Worm (Caenorhabditis elegans): ENCODE results near the gene ZC239.5.

ce11 chrII:3241842-3242241 lies 31.4 kb downstream of the ZC239.5 start:
- no peak for TF ChIP-seq zfp-2 (tag; optimal IDR thresholded peaks at IDR 0.05)
- TF ChIP-seq jun-1 (tag; optimal IDR thresholded peaks at IDR 0.05): no peak
- TF ChIP-seq ceh-62 (tag; optimal IDR thresholded peaks at IDR 0.05): no peak
- no peak for TF ChIP-seq sdz-12 (GFP tag; optimal IDR thresholded peaks at IDR 0.05)
- no peak for TF ChIP-seq nhr-76 (tag; optimal IDR thresholded peaks at IDR 0.05)
- TF ChIP-seq snpc-4 (tag; optimal IDR thresholded peaks at IDR 0.05): no peak
- no peak for TF ChIP-seq nhr-10 (tag; optimal IDR thresholded peaks at IDR 0.05)
- TF ChIP-seq mep-1 (tag; optimal IDR thresholded peaks at IDR 0.05): no peak
- TF ChIP-seq F44E2.7 (GFP tag; IDR thresholded peaks at IDR 0.05): no peak
- no peak for TF ChIP-seq skn-1 (tag; optimal IDR thresholded peaks at IDR 0.05)
- TF ChIP-seq pqm-1 (tag; optimal IDR thresholded peaks at IDR 0.05): no peak
